Worm (Caenorhabditis elegans) whole organism, dauer: Measurements from ENCODE around the gene cmk-1.

Experiments
- unc-62 ChIP-seq: sonication (generic microtip); optimal IDR thresholded peaks from 2 replicates; lab custom pipeline; 2017; ENCODE audit warnings: missing biosample characterization, missing genetic modification reagents, missing genetic modification characterization

Gene cmk-1

ce11 chrIV:1833115-1833514, 8.8 kb downstream of the cmk-1 start:
- no peak for TF ChIP-seq unc-62 (GFP tag; lab: Kevin White, UChicago)

ce11 chrIV:1834242-1834641, 10.0 kb downstream of the cmk-1 start, which contains the start of gene ccm-2:
Gene ccm-2, plus strand, starts transcription at chrIV:1834628.
- TF ChIP-seq unc-62 (GFP tag; lab: Kevin White, UChicago), result no peak

- no peak for TF ChIP-seq unc-62 (GFP tag; lab: Kevin White, UChicago)
Measured at ce11 chrIV:1834972-1835371, 10.7 kb downstream of the cmk-1 start.

DNA sequence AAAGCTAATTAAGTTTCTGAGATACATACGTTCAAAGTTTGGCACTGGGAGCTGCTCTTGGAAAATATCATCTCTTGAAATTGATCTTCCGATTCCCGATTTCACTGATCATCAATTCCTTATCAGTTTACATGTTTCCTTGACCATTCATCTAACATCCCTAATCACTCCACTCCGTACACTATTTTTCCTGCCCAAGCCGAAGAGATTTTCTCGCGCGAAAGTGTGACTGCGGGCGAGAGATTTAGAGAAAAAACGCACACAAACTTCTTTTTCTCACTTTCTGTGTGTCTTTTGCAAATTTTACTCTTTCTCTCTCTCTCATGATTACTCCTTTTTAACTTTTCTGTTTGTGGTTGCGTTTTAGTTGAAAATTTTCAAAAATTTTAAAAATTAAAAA, 12.9 kb downstream of the cmk-1 start:
- TF ChIP-seq unc-62 (GFP tag; lab: Kevin White, UChicago), result no peak

DNA sequence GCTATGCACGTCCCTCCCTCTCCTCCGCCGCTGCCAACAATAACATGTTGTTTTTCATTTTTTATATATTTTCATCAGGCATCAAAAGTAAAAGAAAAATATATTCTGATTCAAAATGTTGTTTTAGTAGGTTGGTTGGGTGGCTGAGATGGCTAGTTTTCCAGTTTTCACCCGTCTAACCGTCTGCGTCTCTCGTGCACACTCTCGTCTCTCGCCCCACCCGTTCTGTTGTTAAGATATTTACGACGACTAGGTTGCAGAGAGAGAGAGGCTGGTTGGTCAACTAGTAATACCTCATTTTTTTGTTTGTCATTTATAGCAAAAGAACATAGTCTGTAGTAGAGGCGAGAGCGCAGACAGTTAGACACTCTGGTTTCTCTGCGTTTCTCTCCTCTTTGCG, 14.3 kb downstream of the cmk-1 start:
- no peak for TF ChIP-seq unc-62 (GFP tag; lab: Kevin White, UChicago)

DNA sequence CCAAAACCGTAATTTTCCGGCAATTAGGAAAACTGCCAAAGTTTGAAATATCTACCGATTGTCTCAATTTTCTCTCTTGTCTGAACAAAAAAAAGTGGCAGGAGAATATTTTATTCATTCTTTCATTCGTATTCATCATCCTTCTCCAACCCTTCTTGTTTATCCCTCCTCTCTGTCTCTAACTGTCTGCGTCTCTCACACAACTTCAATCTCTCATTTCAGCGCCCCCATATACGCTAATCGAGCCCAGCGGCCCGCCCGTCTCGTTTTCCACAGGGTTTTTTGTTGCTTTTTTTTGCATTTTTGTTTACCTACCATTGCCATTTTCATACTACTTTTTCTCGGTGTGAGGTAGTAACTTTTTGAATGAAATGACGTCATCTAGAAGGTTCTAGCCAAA, 18.0 kb downstream of the cmk-1 start:
- TF ChIP-seq unc-62 (GFP tag; lab: Kevin White, UChicago), result no peak

DNA sequence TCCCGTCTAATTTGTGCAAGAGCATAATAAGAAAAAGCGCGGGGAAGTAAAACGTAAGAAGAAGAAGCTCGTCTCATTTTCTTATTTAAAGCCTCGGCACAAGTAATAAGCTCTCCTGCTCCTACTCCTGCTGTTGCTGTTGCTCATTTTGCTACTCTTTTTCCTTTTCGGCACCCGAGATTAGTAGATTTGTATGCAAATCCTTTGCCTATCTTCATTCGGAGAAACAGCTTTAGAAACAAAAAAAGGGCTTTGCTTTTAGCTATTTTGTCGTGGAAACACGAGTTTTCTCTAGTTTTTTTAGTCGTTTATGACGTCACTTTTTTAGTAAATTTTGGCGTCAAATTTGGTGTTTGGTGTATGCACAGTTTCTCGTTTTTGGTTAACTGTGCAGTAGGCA, 19.3 kb downstream of the cmk-1 start:
- no peak for TF ChIP-seq unc-62 (GFP tag; lab: Kevin White, UChicago)

DNA sequence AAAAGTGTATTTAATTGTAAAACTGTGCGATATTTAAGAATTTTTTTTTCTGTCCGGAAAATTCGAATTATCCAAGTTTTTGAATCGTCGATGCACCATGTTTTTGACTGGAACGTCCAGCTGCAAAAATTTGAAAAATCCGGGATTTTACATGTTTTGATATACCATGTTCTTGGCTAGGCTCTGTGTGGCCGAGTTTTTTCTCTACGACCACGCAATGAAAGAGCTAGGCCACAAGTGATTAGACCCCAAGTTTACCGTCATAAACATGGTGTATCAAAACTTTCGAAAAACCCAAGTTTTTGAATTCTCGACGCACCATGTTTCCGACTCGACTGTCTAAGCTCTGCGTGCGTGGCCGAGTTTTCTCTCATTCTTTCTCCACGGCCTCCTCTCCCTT, 20.3 kb downstream of the cmk-1 start:
- no peak for TF ChIP-seq unc-62 (GFP tag; lab: Kevin White, UChicago)

- TF ChIP-seq unc-62 (GFP tag; lab: Kevin White, UChicago), result no peak
Measured at ce11 chrIV:1845061-1845460, 20.8 kb downstream of the cmk-1 start.

ce11 chrIV:1846451-1846850, 22.2 kb downstream of the cmk-1 start:
- no peak for TF ChIP-seq unc-62 (GFP tag; lab: Kevin White, UChicago)

DNA sequence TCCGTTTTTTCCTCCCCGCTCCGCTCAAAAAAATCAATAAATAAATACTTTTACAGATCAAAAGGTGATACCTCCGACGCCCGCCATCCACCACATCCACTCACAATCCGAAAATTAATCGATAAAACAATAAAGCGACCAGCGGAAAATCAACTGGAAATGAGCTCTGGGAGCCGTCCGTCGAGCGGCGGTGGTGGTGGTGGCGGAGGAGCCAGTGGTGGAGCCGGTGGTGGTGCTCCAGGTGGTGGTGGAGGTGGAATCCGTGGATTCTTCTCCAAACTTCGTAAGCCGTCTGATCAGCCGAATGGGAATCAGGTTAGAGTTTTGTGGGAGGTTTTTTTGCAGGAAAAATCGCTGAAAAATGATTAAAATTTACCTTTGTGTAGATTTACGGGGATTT, 23.6 kb downstream of the cmk-1 start, which contains the start of gene egl-4:
Gene egl-4, plus strand, starts transcription at position 160 of the 400 bp plus-strand sequence.
- TF ChIP-seq unc-62 (GFP tag; lab: Kevin White, UChicago), result no peak

DNA sequence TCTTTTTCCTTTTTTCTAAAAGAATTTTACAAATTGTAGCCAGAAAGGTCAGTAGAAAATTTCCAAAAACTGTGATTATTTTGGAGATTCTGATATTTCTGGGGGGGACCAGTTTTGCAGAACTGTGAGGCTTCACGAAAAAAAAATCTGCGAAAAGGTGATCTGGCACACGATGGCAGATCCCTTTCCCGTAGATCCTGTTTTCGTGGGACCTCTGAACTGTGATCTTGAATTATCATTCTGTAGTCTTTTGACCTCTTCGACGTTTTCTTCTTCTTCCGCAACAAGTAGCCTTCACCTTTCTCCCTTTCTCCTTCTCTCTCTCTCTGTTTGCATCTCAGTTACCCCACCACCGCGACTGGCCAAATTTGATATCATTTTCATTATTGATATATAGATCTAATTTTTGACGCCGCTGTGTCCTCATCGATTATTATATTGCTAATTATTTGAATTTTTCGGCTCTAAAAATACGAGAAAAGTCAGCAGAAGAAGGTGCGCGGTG, 29.7 kb downstream of the cmk-1 start:
- TF ChIP-seq unc-62 (GFP tag; lab: Kevin White, UChicago), result no peak

- TF ChIP-seq unc-62 (GFP tag; lab: Kevin White, UChicago), result no peak
Measured at ce11 chrIV:1857866-1858271, 33.6 kb downstream of the cmk-1 start.

DNA sequence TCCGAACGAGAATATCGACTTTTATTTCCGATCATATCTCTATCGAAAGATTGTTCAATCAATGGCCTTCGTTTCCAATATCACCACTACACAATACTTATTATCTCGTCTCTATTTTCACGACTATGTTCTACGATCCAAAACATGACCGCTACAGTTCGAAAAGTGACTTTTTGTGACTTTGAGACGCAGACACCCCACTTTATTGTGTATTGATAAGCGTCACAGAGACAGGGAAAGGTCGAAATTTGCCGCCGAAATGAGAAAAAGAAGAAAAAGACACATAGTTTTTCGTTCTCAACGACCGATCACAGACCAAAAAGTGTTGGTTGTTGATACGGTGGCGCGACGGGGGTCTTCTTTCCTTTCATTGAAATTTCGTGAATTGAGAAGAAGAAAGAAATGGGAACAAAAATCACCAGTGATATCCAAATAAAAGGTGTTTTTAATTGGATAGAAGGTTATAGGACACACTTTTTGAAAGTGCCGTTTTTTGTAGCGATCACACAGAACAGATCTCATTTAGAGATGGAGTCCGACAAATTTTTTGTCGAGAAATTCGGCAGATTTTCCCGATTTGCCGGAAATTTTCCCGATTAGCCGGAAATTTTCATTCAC, 35.2 kb downstream of the cmk-1 start:
- TF ChIP-seq unc-62 (GFP tag; lab: Kevin White, UChicago), result no peak

ce11 chrIV:1860965-1861364, 36.7 kb downstream of the cmk-1 start:
- TF ChIP-seq unc-62 (GFP tag; lab: Kevin White, UChicago), result no peak

DNA sequence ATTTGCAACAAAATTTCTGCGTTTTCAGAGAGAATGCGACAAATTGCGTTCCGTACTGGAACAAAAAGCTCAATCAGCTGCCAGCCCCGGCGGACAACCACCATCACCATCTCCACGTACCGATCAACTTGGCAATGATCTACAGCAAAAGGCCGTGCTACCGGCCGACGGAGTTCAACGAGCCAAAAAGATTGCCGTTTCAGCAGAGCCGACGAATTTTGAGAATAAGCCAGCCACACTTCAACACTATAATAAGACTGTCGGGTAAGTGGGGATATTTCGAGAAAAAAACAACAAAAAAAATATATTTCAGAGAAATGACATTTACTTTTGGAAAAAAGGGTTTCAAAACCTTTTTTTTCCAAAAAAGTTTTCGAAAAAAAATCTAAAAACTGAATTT, 38.4 kb downstream of the cmk-1 start:
- TF ChIP-seq unc-62 (GFP tag; lab: Kevin White, UChicago), result no peak

ce11 chrIV:1866863-1867262, 42.6 kb downstream of the cmk-1 start:
- TF ChIP-seq unc-62 (GFP tag; lab: Kevin White, UChicago), result no peak
